Fruit fly (Drosophila melanogaster): ENCODE results near the gene raskol.

Gene raskol

dm6 chrX:17760522-17760921, 50.6 kb downstream of the raskol start (continued):
- TF ChIP-seq CG10543 (GFP tag; optimal IDR thresholded peaks at IDR 0.05) (no peak), CG10959 (GFP tag; IDR thresholded peaks at IDR 0.05) (no peak), CG34422 (GFP tag; IDR thresholded peaks at IDR 0.05) (no peak), Fer1 (GFP tag; optimal IDR thresholded peaks at IDR 0.05) (no peak), zf30C (GFP tag; optimal IDR thresholded peaks at IDR 0.05) (peak; percentile 41), CoRest (tag; optimal IDR thresholded peaks at IDR 0.05) (no peak), ap (GFP tag; IDR thresholded peaks at IDR 0.05) (no peak), exex (tag; optimal IDR thresholded peaks at IDR 0.05) (no peak), Mrtf (GFP tag; IDR thresholded peaks at IDR 0.05) (no peak), pnt (GFP tag; optimal IDR thresholded peaks at IDR 0.05) (no peak), CG6254 (GFP tag; optimal IDR thresholded peaks at IDR 0.05) (no peak), CG11456 (GFP tag; IDR thresholded peaks at IDR 0.05) (no peak), Ets97D (GFP tag; optimal IDR thresholded peaks at IDR 0.05) (no peak), CG10366 (GFP tag; IDR thresholded peaks at IDR 0.05) (no peak), BtbVII (GFP tag; optimal IDR thresholded peaks at IDR 0.05) (no peak), CG17568 (GFP tag; optimal IDR thresholded peaks at IDR 0.05) (no peak), Hr39 (optimal IDR thresholded peaks at IDR 0.05) (no peak), tio (GFP tag; optimal IDR thresholded peaks at IDR 0.05) (no peak), CG15696 (tag; optimal IDR thresholded peaks at IDR 0.05) (peak; percentile 6), Mad (GFP tag; optimal IDR thresholded peaks at IDR 0.05) (no peak), odd (GFP tag; optimal IDR thresholded peaks at IDR 0.05) (no peak), CG10147 (GFP tag; optimal IDR thresholded peaks at IDR 0.05) (no peak), CG12744 (GFP tag; optimal IDR thresholded peaks at IDR 0.05) (no peak), Bdp1 (GFP tag; optimal IDR thresholded peaks at IDR 0.05) (no peak), ranshi (GFP tag; IDR thresholded peaks at IDR 0.05) (no peak), Xrp1 (GFP tag; IDR thresholded peaks at IDR 0.05) (peak; percentile 16; the same call in 1 of the 2 replicates), D19B (GFP tag; optimal IDR thresholded peaks at IDR 0.05) (no peak), phol (tag; optimal IDR thresholded peaks at IDR 0.05) (peak; percentile 5), CHES-1-like (GFP tag; optimal IDR thresholded peaks at IDR 0.05) (no peak), CG15269 (tag; optimal IDR thresholded peaks at IDR 0.05) (no peak), trh (GFP tag; optimal IDR thresholded peaks at IDR 0.05) (no peak), ro (GFP tag; IDR thresholded peaks at IDR 0.05) (no peak), psq (GFP tag; optimal IDR thresholded peaks at IDR 0.05) (no peak), Stat92E (GFP tag; optimal IDR thresholded peaks at IDR 0.05) (no peak), sens (GFP tag) (peak; percentile 70), grn (GFP tag; optimal IDR thresholded peaks at IDR 0.05) (no peak), CG2129 (GFP tag; IDR thresholded peaks at IDR 0.05; ENCODE audit: partially characterized antibody) (no peak), dmrt11E (tag; optimal IDR thresholded peaks at IDR 0.05) (peak; percentile 48), lola (GFP tag; optimal IDR thresholded peaks at IDR 0.05) (peak in 1 of 3 experiments; percentile 1), chif (GFP tag; optimal IDR thresholded peaks at IDR 0.05) (peak in 1 of 2 experiments; percentile 15), Opbp (GFP tag; IDR thresholded peaks at IDR 0.05; ENCODE audit: partially characterized antibody) (no peak), CG15073 (GFP tag; optimal IDR thresholded peaks at IDR 0.05) (no peak), ewg (GFP tag; optimal IDR thresholded peaks at IDR 0.05) (no peak), CG2120 (GFP tag; optimal IDR thresholded peaks at IDR 0.05) (no peak), Adf1 (GFP tag; IDR thresholded peaks at IDR 0.05) (no peak), Ets65A (GFP tag) (peak; percentile 89), vfl (GFP tag; optimal IDR thresholded peaks at IDR 0.05) (no peak), C15 (GFP tag; IDR thresholded peaks at IDR 0.05) (no peak), zfh1 (GFP tag; IDR thresholded peaks at IDR 0.05) (0 out of 3 replicates have a peak, but pooled peaks have one; percentile 21), CG8765 (GFP tag; IDR thresholded peaks at IDR 0.05) (no peak), fd102C (GFP tag; optimal IDR thresholded peaks at IDR 0.05) (no peak), CG8388 (GFP tag; optimal IDR thresholded peaks at IDR 0.05) (no peak)
